Fruit fly (Drosophila melanogaster) whole organism, wandering third instar larva: ENCODE results near the gene CG18094.

Experiments
- Abd-B ChIP-seq: fragments of >200 bp; optimal IDR thresholded peaks from 2 replicates; lab custom pipeline; 2017; ENCODE audit warnings: missing biosample characterization, missing genetic modification characterization
- CG32264 ChIP-seq: fragments of 200-800 bp; sonication (Bioruptor generic); optimal IDR thresholded peaks from 2 replicates; lab custom pipeline; 2016; ENCODE audit warnings: missing biosample characterization, missing genetic modification characterization
- CG9705 ChIP-seq: fragments of 200-800 bp; sonication (Bioruptor generic); optimal IDR thresholded peaks from 2 replicates; lab custom pipeline; 2018; ENCODE audit warnings: missing biosample characterization, mild to moderate bottlenecking, missing genetic modification characterization
- CrebA ChIP-seq: fragments of 200-800 bp; sonication (Bioruptor generic); optimal IDR thresholded peaks from 2 replicates; lab custom pipeline; 2016; ENCODE audit warnings: missing biosample characterization, mild to moderate bottlenecking, missing genetic modification characterization, borderline replicate concordance
- Dfd ChIP-seq: fragments of >200 bp; optimal IDR thresholded peaks from 2 replicates; lab custom pipeline; 2017; ENCODE audit warnings: missing biosample characterization, missing genetic modification characterization
- HLH106 ChIP-seq: fragments of 200-800 bp; optimal IDR thresholded peaks from 3 replicates; lab custom pipeline; 2019; ENCODE audit warnings: missing biosample characterization, mild to moderate bottlenecking, missing genetic modification characterization, moderate library complexity
- Hnf4 ChIP-seq: fragments of 200-800 bp; sonication (Bioruptor generic); optimal IDR thresholded peaks from 2 replicates; lab custom pipeline; 2016; ENCODE audit warnings: missing biosample characterization, mild to moderate bottlenecking, missing genetic modification characterization
- Hr83 ChIP-seq: fragments of 200-300 bp; sonication (Bioruptor generic); optimal IDR thresholded peaks from 2 replicates; lab custom pipeline; 2016; ENCODE audit warnings: missing biosample characterization, mild to moderate bottlenecking, missing genetic modification characterization, moderate library complexity; ENCODE audit not compliant: poor library complexity, severe bottlenecking
- Jra ChIP-seq: sonication (Bioruptor generic); optimal IDR thresholded peaks from 2 replicates; lab custom pipeline; 2016; ENCODE audit warnings: missing biosample characterization, missing genetic modification characterization
- Mio ChIP-seq: sonication (Bioruptor generic); optimal IDR thresholded peaks from 2 replicates; lab custom pipeline; 2016; ENCODE audit warnings: missing biosample characterization, missing genetic modification characterization
- Myc ChIP-seq: fragments of >200 bp; optimal IDR thresholded peaks from 2 replicates; lab custom pipeline; 2017
- N ChIP-seq: fragments of >200 bp; optimal IDR thresholded peaks from 2 replicates; lab custom pipeline; 2018; ENCODE audit warnings: missing biosample characterization, missing external identifiers, missing genetic modification characterization
- OdsH ChIP-seq: fragments of 200-800 bp; sonication (Bioruptor generic); optimal IDR thresholded peaks from 2 replicates; lab custom pipeline; 2016; ENCODE audit warnings: missing biosample characterization, mild to moderate bottlenecking, missing genetic modification characterization
- Rel ChIP-seq, 2 experiments: fragments of 200-800 bp; sonication (Bioruptor generic) in 1 of 2; optimal IDR thresholded peaks; 2 replicates in 1 of 2; 3 replicates in 1 of 2; lab custom pipeline; 2016 to 2019; ENCODE audit warnings: mild to moderate bottlenecking in 2 of 2, missing biosample characterization in 2 of 2, missing genetic modification characterization in 2 of 2, moderate library complexity in 1 of 2
- Sp1 ChIP-seq: fragments of 200-800 bp; sonication (Bioruptor generic); optimal IDR thresholded peaks from 3 replicates; lab custom pipeline; 2019; ENCODE audit warnings: missing biosample characterization, mild to moderate bottlenecking, missing genetic modification characterization, moderate library complexity
- br ChIP-seq: fragments of 200-800 bp; sonication (Bioruptor generic); optimal IDR thresholded peaks from 2 replicates; lab custom pipeline; 2016; ENCODE audit warnings: missing biosample characterization, missing genetic modification characterization
- brk ChIP-seq: fragments of 200-800 bp; sonication (Bioruptor generic); optimal IDR thresholded peaks from 2 replicates; lab custom pipeline; 2016; ENCODE audit warnings: missing biosample characterization, mild to moderate bottlenecking, missing genetic modification characterization
- dmrt93B ChIP-seq: fragments of 200-800 bp; sonication (Bioruptor generic); optimal IDR thresholded peaks from 2 replicates; lab custom pipeline; 2018; ENCODE audit warnings: missing biosample characterization, mild to moderate bottlenecking, missing genetic modification characterization
- dsf ChIP-seq: sonication (Bioruptor generic); optimal IDR thresholded peaks from 2 replicates; lab custom pipeline; 2016; ENCODE audit warnings: missing biosample characterization, missing genetic modification characterization, borderline replicate concordance
- ey ChIP-seq: fragments of 200-800 bp; sonication (Bioruptor generic); optimal IDR thresholded peaks from 2 replicates; lab custom pipeline; 2016; ENCODE audit warnings: missing biosample characterization, missing genetic modification characterization
- foxo ChIP-seq, 2 experiments: fragments of 200-800 bp; sonication (Bioruptor generic); optimal IDR thresholded peaks; 2 replicates in 1 of 2; 3 replicates in 1 of 2; lab custom pipeline; 2016 to 2017; ENCODE audit warnings: missing biosample characterization in 2 of 2, missing genetic modification characterization in 2 of 2
- fru ChIP-seq: fragments of 200-800 bp; sonication (Bioruptor generic); optimal IDR thresholded peaks from 3 replicates; lab custom pipeline; 2016; ENCODE audit warnings: missing biosample characterization, mild to moderate bottlenecking, missing genetic modification characterization
- h ChIP-seq: fragments of 200-800 bp; sonication (Bioruptor generic); optimal IDR thresholded peaks from 3 replicates; lab custom pipeline; 2016; ENCODE audit warnings: missing biosample characterization, mild to moderate bottlenecking, missing genetic modification characterization
- jim ChIP-seq: fragments of 175-275, 200-325 bp; sonication (Bioruptor generic); optimal IDR thresholded peaks from 2 replicates; lab custom pipeline; 2016; ENCODE audit warnings: missing biosample characterization, mild to moderate bottlenecking, missing genetic modification characterization
- lola ChIP-seq: fragments of >200 bp; optimal IDR thresholded peaks from 2 replicates; lab custom pipeline; 2017; ENCODE audit warnings: missing biosample characterization, missing genetic modification characterization
- psq ChIP-seq: fragments of 200-800 bp; sonication (Bioruptor generic); optimal IDR thresholded peaks from 3 replicates; lab custom pipeline; 2017; ENCODE audit warnings: missing biosample characterization, mild to moderate bottlenecking, missing genetic modification characterization, moderate library complexity
- rgr ChIP-seq: fragments of 200-800 bp; sonication (Bioruptor generic); optimal IDR thresholded peaks from 3 replicates; lab custom pipeline; 2016; ENCODE audit warnings: missing biosample characterization, mild to moderate bottlenecking, missing genetic modification characterization
- sage ChIP-seq: fragments of 200-800 bp; sonication (Bioruptor generic); optimal IDR thresholded peaks from 2 replicates; lab custom pipeline; 2016; ENCODE audit warnings: missing biosample characterization, mild to moderate bottlenecking, missing genetic modification characterization
- sv ChIP-seq: fragments of 200-800 bp; sonication (Bioruptor generic); optimal IDR thresholded peaks from 3 replicates; lab custom pipeline; 2016; ENCODE audit warnings: missing biosample characterization, missing genetic modification characterization
- tai ChIP-seq: sonication (Bioruptor generic); optimal IDR thresholded peaks from 2 replicates; lab custom pipeline; 2016; ENCODE audit warnings: missing biosample characterization, missing genetic modification characterization
- usp ChIP-seq: fragments of >200 bp; optimal IDR thresholded peaks from 2 replicates; lab custom pipeline; 2017; ENCODE audit warnings: missing biosample characterization, missing genetic modification characterization
- woc ChIP-seq: sonication (Bioruptor generic); optimal IDR thresholded peaks from 2 replicates; lab custom pipeline; 2016; ENCODE audit warnings: missing biosample characterization, mild to moderate bottlenecking, missing genetic modification characterization

CG18094 gene

dm6 chr2L:19526316-19526715, 36.3 kb downstream of the CG18094 start, which contains the start of the genes Dpm1 and CG10137:
Gene Dpm1, minus strand, starts transcription at chr2L:19526368.
Gene CG10137, plus strand, starts transcription at chr2L:19526686.
- TF ChIP-seq Abd-B (GFP tag; lab: Kevin White, UChicago): no peak
- no peak for TF ChIP-seq Rel (GFP tag; optimal IDR thresholded peaks at IDR 0.05; lab: Kevin White, UChicago)
- no peak for TF ChIP-seq Rel (tag; optimal IDR thresholded peaks at IDR 0.05; lab: Kevin White, UChicago)
- TF ChIP-seq fru (GFP tag; lab: Kevin White, UChicago): no peak
- no peak for TF ChIP-seq Hnf4 (GFP tag; lab: Kevin White, UChicago)
- TF ChIP-seq Hr83 (GFP tag; lab: Kevin White, UChicago): no peak
- TF ChIP-seq jim: no peak
- TF ChIP-seq tai (GFP tag; lab: Kevin White, UChicago): no peak
- TF ChIP-seq sage (GFP tag; lab: Kevin White, UChicago): peak; percentile 30
- TF ChIP-seq rgr (GFP tag; lab: Kevin White, UChicago): peak; percentile 19
- no peak for TF ChIP-seq br (GFP tag; lab: Kevin White, UChicago)
- TF ChIP-seq CrebA (GFP tag; lab: Kevin White, UChicago): no peak
- TF ChIP-seq OdsH (GFP tag; lab: Kevin White, UChicago): no peak
- TF ChIP-seq h (GFP tag; lab: Kevin White, UChicago): peak; percentile 25
- peak; percentile 51 for TF ChIP-seq Myc (lab: Kevin White, UChicago)

DNA sequence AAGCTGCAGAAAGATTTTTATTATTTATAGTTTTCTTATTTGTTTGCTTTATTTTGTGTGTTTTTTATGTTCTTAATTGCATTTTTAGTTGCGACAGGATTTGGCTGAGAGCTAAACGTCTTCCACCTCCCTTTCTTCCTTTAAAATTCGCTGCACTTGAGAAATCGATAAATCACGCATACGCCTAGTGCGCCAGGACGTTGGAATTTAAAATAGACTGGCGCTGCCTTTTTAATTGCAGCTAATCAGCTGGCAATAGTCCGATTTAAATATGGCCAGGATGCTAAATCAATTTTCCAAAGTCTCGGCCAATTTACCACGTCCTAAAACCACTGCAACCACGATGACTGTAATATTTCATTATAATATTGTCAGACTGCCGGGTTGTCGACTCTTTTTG, 36.8 kb downstream of the CG18094 start:
- TF ChIP-seq CG9705 (GFP tag; lab: Kevin White, UChicago) (no peak), woc (GFP tag; lab: Kevin White, UChicago) (no peak), dsf (GFP tag; lab: Kevin White, UChicago) (no peak), Hr83 (GFP tag; lab: Kevin White, UChicago) (no peak), brk (no peak), psq (GFP tag; lab: Kevin White, UChicago) (no peak), usp (GFP tag; lab: Kevin White, UChicago) (no peak), Myc (lab: Kevin White, UChicago) (no peak), N (GFP tag; lab: Kevin White, UChicago) (no peak), Hnf4 (GFP tag; lab: Kevin White, UChicago) (no peak)

- TF ChIP-seq Hr83 (GFP tag; lab: Kevin White, UChicago) (peak; percentile 21), Sp1 (GFP tag; lab: Kevin White, UChicago) (peak; percentile 96), CrebA (GFP tag; lab: Kevin White, UChicago) (no peak), Rel (GFP tag; optimal IDR thresholded peaks at IDR 0.05; lab: Kevin White, UChicago) (peak; percentile 80), Rel (tag; optimal IDR thresholded peaks at IDR 0.05; lab: Kevin White, UChicago) (no peak), lola (no peak), brk (no peak), CG9705 (GFP tag; lab: Kevin White, UChicago) (no peak), HLH106 (peak; percentile 76), foxo (GFP tag; optimal IDR thresholded peaks at IDR 0.05; lab: Kevin White, UChicago) (peak; percentile 77 to 98), woc (GFP tag; lab: Kevin White, UChicago) (peak; percentile 45), Mio (peak; percentile 46), N (GFP tag; lab: Kevin White, UChicago) (no peak), rgr (GFP tag; lab: Kevin White, UChicago) (peak; percentile 94), OdsH (GFP tag; lab: Kevin White, UChicago) (peak; percentile 94), CG32264 (GFP tag; lab: Kevin White, UChicago) (peak; percentile 53), dsf (GFP tag; lab: Kevin White, UChicago) (peak; percentile 25), ey (peak; percentile 96), psq (GFP tag; lab: Kevin White, UChicago) (peak; percentile 90), dmrt93B (GFP tag; lab: Kevin White, UChicago) (peak; percentile 30), Jra (GFP tag; lab: Kevin White, UChicago) (no peak), h (GFP tag; lab: Kevin White, UChicago) (peak; percentile 95), br (GFP tag; lab: Kevin White, UChicago) (peak; percentile 93), sv (peak; percentile 95), Dfd (GFP tag; lab: Kevin White, UChicago) (no peak), sage (GFP tag; lab: Kevin White, UChicago) (no peak), fru (GFP tag; lab: Kevin White, UChicago) (peak; percentile 98)
Measured at dm6 chr2L:19528308-19528707, 38.2 kb downstream of the CG18094 start.
